Fruit fly (Drosophila melanogaster) whole organism, embryonic: ENCODE measurements around the gene Seipin.

Experiments
- CG10959 ChIP-seq: fragments of 200-800 bp; sonication (Bioruptor generic); IDR thresholded peaks from 2 replicates; pipeline ENCODE4 v1.3.6; 2022; ENCODE audit warnings: missing biosample characterization, missing genetic modification characterization
- CG11398 ChIP-seq: fragments of 200-800 bp; sonication (Bioruptor generic); optimal IDR thresholded peaks from 2 replicates; lab custom pipeline; 2016; ENCODE audit warnings: missing biosample characterization, missing genetic modification characterization
- CG14667 ChIP-seq: fragments of 200-800 bp; sonication (Bioruptor generic); IDR thresholded peaks from 2 replicates; pipeline ENCODE4 v1.3.6; 2022; ENCODE audit warnings: missing biosample characterization, missing genetic modification characterization
- CG15696 ChIP-seq: fragments of 200-800 bp; sonication (Bioruptor generic); optimal IDR thresholded peaks from 2 replicates; lab custom pipeline; 2019; ENCODE audit warnings: missing biosample characterization, mild to moderate bottlenecking, missing genetic modification characterization, moderate library complexity
- CG1603 ChIP-seq: fragments of 200-800 bp; sonication (Bioruptor generic); optimal IDR thresholded peaks from 2 replicates; lab custom pipeline; 2019; ENCODE audit warnings: missing biosample characterization, mild to moderate bottlenecking, missing genetic modification characterization, moderate library complexity
- CG16863 ChIP-seq: fragments of 200-800 bp; sonication (Bioruptor generic); optimal IDR thresholded peaks from 3 replicates; lab custom pipeline; 2016; ENCODE audit warnings: missing biosample characterization, missing genetic modification characterization
- CG17829 ChIP-seq: fragments of 200-800 bp; optimal IDR thresholded peaks from 2 replicates; lab custom pipeline; 2019; ENCODE audit warnings: missing biosample characterization, mild to moderate bottlenecking, missing genetic modification characterization, moderate library complexity
- CG17912 ChIP-seq: fragments of 200-800 bp; sonication (Bioruptor generic); optimal IDR thresholded peaks from 2 replicates; lab custom pipeline; 2018; ENCODE audit warnings: missing biosample characterization, mild to moderate bottlenecking, missing genetic modification characterization
- CG18476 ChIP-seq: fragments of 200-800 bp; sonication (Bioruptor generic); optimal IDR thresholded peaks from 2 replicates; lab custom pipeline; 2016; ENCODE audit warnings: missing biosample characterization, mild to moderate bottlenecking, missing genetic modification characterization
- CG3281 ChIP-seq: fragments of 200-800 bp; sonication (Bioruptor generic); optimal IDR thresholded peaks from 3 replicates; lab custom pipeline; 2017; ENCODE audit warnings: missing biosample characterization, mild to moderate bottlenecking, missing genetic modification characterization
- CG34422 ChIP-seq: fragments of 200-800 bp; sonication (Bioruptor generic); IDR thresholded peaks from 3 replicates; pipeline ENCODE4 v1.3.6; 2022; ENCODE audit warnings: missing biosample characterization, missing genetic modification characterization
- CG3995 ChIP-seq: fragments of 200-800 bp; sonication (Bioruptor generic); optimal IDR thresholded peaks from 3 replicates; lab custom pipeline; 2016; ENCODE audit warnings: missing biosample characterization, missing genetic modification characterization
- CG4424 ChIP-seq: fragments of 200-800 bp; sonication (Bioruptor generic); optimal IDR thresholded peaks from 3 replicates; lab custom pipeline; 2016; ENCODE audit warnings: missing biosample characterization, missing genetic modification characterization
- CG6683 ChIP-seq: fragments of 200-800 bp; sonication (Bioruptor generic); optimal IDR thresholded peaks from 2 replicates; lab custom pipeline; 2017; ENCODE audit warnings: missing biosample characterization, mild to moderate bottlenecking, missing genetic modification characterization, missing genetic modification reagents
- Deaf1 ChIP-seq: fragments of 200-800 bp; optimal IDR thresholded peaks from 3 replicates; lab custom pipeline; 2019; ENCODE audit warnings: missing biosample characterization, mild to moderate bottlenecking, missing genetic modification characterization, moderate library complexity
- Doc2 ChIP-seq: fragments of 200-800 bp; sonication (Bioruptor generic); IDR thresholded peaks from 2 replicates; pipeline ENCODE4 v1.3.6; 2022; ENCODE audit warnings: missing biosample characterization, missing genetic modification characterization
- ERR ChIP-seq: fragments of 200-800 bp; sonication (Bioruptor generic); optimal IDR thresholded peaks from 2 replicates; lab custom pipeline; 2016; ENCODE audit warnings: missing biosample characterization, missing genetic modification characterization
- Eip74EF ChIP-seq, 2 experiments: fragments of 200-800 bp in 1 of 2; fragments of >200 bp in 1 of 2; sonication (Bioruptor generic) in 1 of 2; optimal IDR thresholded peaks; 2 replicates each; lab custom pipeline; 2017 to 2019; ENCODE audit warnings: missing biosample characterization in 2 of 2, missing genetic modification characterization in 2 of 2, mild to moderate bottlenecking in 1 of 2, moderate library complexity in 1 of 2
- Elba2 ChIP-seq: fragments of 200-800 bp; sonication (Bioruptor generic); optimal IDR thresholded peaks from 3 replicates; lab custom pipeline; 2016; ENCODE audit warnings: missing biosample characterization, missing genetic modification characterization
- H2.0 ChIP-seq: fragments of 200-800 bp; sonication (Bioruptor generic); IDR thresholded peaks from 2 replicates; pipeline ENCODE4 v1.3.6; 2022; ENCODE audit warnings: missing biosample characterization, missing genetic modification characterization
- HLH4C ChIP-seq: fragments of 200-800 bp; sonication (Bioruptor generic); IDR thresholded peaks from 3 replicates; pipeline ENCODE4 v1.3.6; 2022; ENCODE audit warnings: missing biosample characterization, missing genetic modification characterization; ENCODE audit not compliant: partially characterized antibody
- Hr51 ChIP-seq, 2 experiments: fragments of 200-800 bp; sonication (Bioruptor generic); optimal IDR thresholded peaks; 2 replicates in 1 of 2; 3 replicates in 1 of 2; lab custom pipeline; 2016 to 2018; ENCODE audit warnings: missing biosample characterization in 2 of 2, missing genetic modification characterization in 2 of 2, mild to moderate bottlenecking in 1 of 2, moderate library complexity in 1 of 2
- Max ChIP-seq: fragments of 200-800 bp; sonication (Bioruptor generic); optimal IDR thresholded peaks from 2 replicates; lab custom pipeline; 2016; ENCODE audit warnings: missing biosample characterization, mild to moderate bottlenecking, missing genetic modification characterization
- Oli ChIP-seq: fragments of 200-800 bp; sonication (Bioruptor generic); optimal IDR thresholded peaks from 2 replicates; lab custom pipeline; 2018; ENCODE audit warnings: missing biosample characterization, mild to moderate bottlenecking, missing genetic modification characterization, moderate library complexity
- Opbp ChIP-seq: fragments of 200-800 bp; sonication (Bioruptor generic); IDR thresholded peaks from 3 replicates; pipeline ENCODE4 v1.3.6; 2022; ENCODE audit warnings: missing biosample characterization, missing genetic modification characterization; ENCODE audit not compliant: partially characterized antibody
- Poxn ChIP-seq: fragments of 200-800 bp; sonication (Bioruptor generic); IDR thresholded peaks from 2 replicates; pipeline ENCODE4 v1.3.6; 2022; ENCODE audit warnings: missing biosample characterization, missing genetic modification characterization
- Rfx ChIP-seq: fragments of 200-800 bp; sonication (Bioruptor generic); IDR thresholded peaks from 2 replicates; pipeline ENCODE4 v1.3.6; 2022; ENCODE audit warnings: missing biosample characterization, missing genetic modification characterization
- Trl ChIP-seq, 3 experiments: fragments of >200 bp in 2 of 3; fragments of 200-800 bp in 1 of 3; sonication (Bioruptor generic) in 1 of 3; optimal IDR thresholded peaks; 2 replicates in 1 of 3; 3 replicates in 2 of 3; lab custom pipeline; 2016 to 2017; ENCODE audit warnings: missing biosample characterization in 1 of 3, missing genetic modification characterization in 1 of 3
- Vsx1 ChIP-seq: fragments of 200-800 bp; sonication (Bioruptor generic); optimal IDR thresholded peaks from 2 replicates; lab custom pipeline; 2017; ENCODE audit warnings: missing biosample characterization, mild to moderate bottlenecking, missing genetic modification characterization, missing genetic modification reagents
- cas ChIP-seq: fragments of 200-800 bp; sonication (Bioruptor generic); IDR thresholded peaks from 2 replicates; pipeline ENCODE4 v1.3.6; 2022; ENCODE audit warnings: missing biosample characterization, missing genetic modification characterization
- crol ChIP-seq: fragments of 200-800 bp; sonication (Bioruptor generic); IDR thresholded peaks from 2 replicates; pipeline ENCODE4 v1.3.6; 2022; ENCODE audit warnings: missing biosample characterization, missing genetic modification characterization
- dmrt11E ChIP-seq: fragments of 200-800 bp; sonication (Bioruptor generic); optimal IDR thresholded peaks from 3 replicates; lab custom pipeline; 2018; ENCODE audit warnings: missing biosample characterization, mild to moderate bottlenecking, missing genetic modification characterization, moderate library complexity
- fd3F ChIP-seq: fragments of 200-800 bp; sonication (Bioruptor generic); optimal IDR thresholded peaks from 2 replicates; lab custom pipeline; 2018; ENCODE audit warnings: missing biosample characterization, mild to moderate bottlenecking, missing genetic modification characterization, moderate library complexity
- fru ChIP-seq: fragments of >200 bp; optimal IDR thresholded peaks from 2 replicates; lab custom pipeline; 2017
- ham ChIP-seq: fragments of 200-800 bp; sonication (Bioruptor generic); IDR thresholded peaks from 2 replicates; pipeline ENCODE4 v1.3.6; 2022; ENCODE audit warnings: missing biosample characterization, missing genetic modification characterization
- jigr1 ChIP-seq: fragments of 200-800 bp; sonication (Bioruptor generic); IDR thresholded peaks from 3 replicates; pipeline ENCODE4 v1.3.6; 2022; ENCODE audit warnings: missing biosample characterization, missing genetic modification characterization
- kay ChIP-seq: fragments of 200-800 bp; sonication (Bioruptor generic); optimal IDR thresholded peaks from 2 replicates; lab custom pipeline; 2016; ENCODE audit warnings: missing biosample characterization, missing genetic modification characterization
- lov ChIP-seq, 2 experiments: fragments of 200-800 bp in 1 of 2; fragments of >200 bp in 1 of 2; sonication (Bioruptor generic) in 1 of 2; IDR thresholded peaks in 1 of 2; optimal IDR thresholded peaks in 1 of 2; 2 replicates in 1 of 2; 3 replicates in 1 of 2; pipeline versions ENCODE4 v1.3.6 to Lab custom; 2017 to 2022; ENCODE audit warnings: missing biosample characterization in 1 of 2, missing genetic modification characterization in 1 of 2
- mirr ChIP-seq: fragments of 200-800 bp; sonication (Bioruptor generic); optimal IDR thresholded peaks from 3 replicates; lab custom pipeline; 2018; ENCODE audit warnings: missing biosample characterization, mild to moderate bottlenecking, missing genetic modification characterization
- phol ChIP-seq: fragments of 200-800 bp; sonication (Bioruptor generic); optimal IDR thresholded peaks from 3 replicates; lab custom pipeline; 2018; ENCODE audit warnings: missing biosample characterization, mild to moderate bottlenecking, missing genetic modification characterization, moderate library complexity
- ranshi ChIP-seq: fragments of 200-800 bp; sonication (Bioruptor generic); IDR thresholded peaks from 2 replicates; pipeline ENCODE4 v1.3.6; 2022; ENCODE audit warnings: missing biosample characterization, missing genetic modification characterization
- ro ChIP-seq: fragments of 200-800 bp; sonication (Bioruptor generic); IDR thresholded peaks from 2 replicates; pipeline ENCODE4 v1.3.6; 2022; ENCODE audit warnings: missing biosample characterization, missing genetic modification characterization
- sc ChIP-seq, 3 experiments: fragments of >200 bp in 2 of 3; fragments of 200-800 bp in 1 of 3; sonication (Bioruptor generic) in 1 of 3; optimal IDR thresholded peaks; 2 replicates in 2 of 3; 3 replicates in 1 of 3; lab custom pipeline; 2017; ENCODE audit warnings: mild to moderate bottlenecking in 1 of 3, missing biosample characterization in 1 of 3, missing genetic modification characterization in 1 of 3, missing genetic modification reagents in 1 of 3
- slbo ChIP-seq: fragments of 200-800 bp; sonication (Bioruptor generic); IDR thresholded peaks from 2 replicates; pipeline ENCODE4 v1.3.6; 2022; ENCODE audit warnings: missing biosample characterization, missing genetic modification characterization
- so ChIP-seq: fragments of 200-800 bp; sonication (Bioruptor generic); IDR thresholded peaks from 3 replicates; pipeline ENCODE4 v1.3.6; 2022; ENCODE audit warnings: missing biosample characterization, missing genetic modification characterization
- usp ChIP-seq: fragments of >200 bp; optimal IDR thresholded peaks from 2 replicates; lab custom pipeline; 2017; ENCODE audit warnings: missing biosample characterization, missing genetic modification characterization
- vnd ChIP-seq: fragments of 200-800 bp; sonication (Bioruptor generic); IDR thresholded peaks from 3 replicates; pipeline ENCODE4 v1.3.6; 2022; ENCODE audit warnings: missing biosample characterization, missing genetic modification characterization; ENCODE audit not compliant: partially characterized antibody
- wek ChIP-seq: fragments of 200-800 bp; sonication (Bioruptor generic); optimal IDR thresholded peaks from 3 replicates; lab custom pipeline; 2018; ENCODE audit warnings: missing biosample characterization, mild to moderate bottlenecking, missing genetic modification characterization, moderate library complexity

The Seipin gene

dm6 chrX:2589446-2590038 is 30.1 kb upstream of the Seipin start (continued):
- TF ChIP-seq wek (GFP tag; lab: Kevin White, UChicago): peak; percentile 61
- peak; percentile 91 for TF ChIP-seq Hr51 (GFP tag; optimal IDR thresholded peaks at IDR 0.05; lab: Kevin White, UChicago)
- peak; percentile 99 for TF ChIP-seq Rfx (GFP tag; lab: Robert Waterston, UW)
- TF ChIP-seq usp: no peak
- peak; percentile 94 for TF ChIP-seq cas (GFP tag; lab: Robert Waterston, UW)
- peak; percentile 52 for TF ChIP-seq CG15696
- peak; percentile 89 for TF ChIP-seq fd3F
- no peak for TF ChIP-seq fru
- TF ChIP-seq Poxn (GFP tag; lab: Robert Waterston, UW): peak; percentile 89
- peak; percentile 61 for TF ChIP-seq Elba2 (GFP tag; lab: Kevin White, UChicago)
- no peak for TF ChIP-seq Trl (optimal IDR thresholded peaks at IDR 0.05; lab: Kevin White, UChicago)
- peak; percentile 93 for TF ChIP-seq Trl (GFP tag; optimal IDR thresholded peaks at IDR 0.05; lab: Kevin White, UChicago)
- TF ChIP-seq lov (optimal IDR thresholded peaks at IDR 0.05; lab: Kevin White, UChicago): no peak
- TF ChIP-seq lov (GFP tag; IDR thresholded peaks at IDR 0.05; lab: Robert Waterston, UW): 0 out of 3 replicates have a peak, but pooled peaks have one; percentile 58
- TF ChIP-seq slbo (GFP tag; lab: Robert Waterston, UW): peak; percentile 98
- TF ChIP-seq jigr1 (GFP tag; lab: Robert Waterston, UW): peak; percentile 87
- TF ChIP-seq CG10959 (GFP tag; lab: Robert Waterston, UW): peak; percentile 47; the same call in 1 of the 2 replicates
- peak; percentile 83 for TF ChIP-seq CG17829
- TF ChIP-seq CG16863 (GFP tag; lab: Kevin White, UChicago): peak; percentile 92
- peak; percentile 86 for TF ChIP-seq Oli (tag; lab: Kevin White, UChicago)
- TF ChIP-seq Vsx1 (GFP tag; lab: Kevin White, UChicago): peak; percentile 37
- TF ChIP-seq CG3281 (GFP tag; lab: Kevin White, UChicago): peak; percentile 92
- peak; percentile 53 for TF ChIP-seq dmrt11E (tag; lab: Kevin White, UChicago)
- peak; percentile 93 for TF ChIP-seq CG1603 (tag; lab: Kevin White, UChicago)
- TF ChIP-seq Doc2 (GFP tag; lab: Robert Waterston, UW): peak; percentile 64
- TF ChIP-seq Deaf1 (tag; lab: Kevin White, UChicago): peak; percentile 57
- peak; percentile 91 for TF ChIP-seq ERR (GFP tag; lab: Kevin White, UChicago)
- TF ChIP-seq CG34422: peak; percentile 96
- peak; percentile 93 for TF ChIP-seq ranshi (GFP tag; lab: Robert Waterston, UW)
- TF ChIP-seq CG17912 (GFP tag; lab: Kevin White, UChicago): no peak
- peak; percentile 63 for TF ChIP-seq mirr (GFP tag; lab: Kevin White, UChicago)
- TF ChIP-seq vnd: no peak
- peak; percentile 63 for TF ChIP-seq CG3995 (GFP tag; lab: Kevin White, UChicago)
- TF ChIP-seq sc (optimal IDR thresholded peaks at IDR 0.05; lab: Kevin White, UChicago): no peak
- peak; percentile 59 for TF ChIP-seq sc (GFP tag; optimal IDR thresholded peaks at IDR 0.05; lab: Kevin White, UChicago)
- no peak for TF ChIP-seq HLH4C (GFP tag; lab: Robert Waterston, UW)
- TF ChIP-seq ro: peak; percentile 72; the same call in 1 of the 2 replicates
- peak; percentile 93 for TF ChIP-seq so
- TF ChIP-seq Max: peak; percentile 79
- peak; percentile 90 for TF ChIP-seq H2.0 (GFP tag; lab: Robert Waterston, UW)
- peak; percentile 78 for TF ChIP-seq CG6683 (GFP tag; lab: Kevin White, UChicago)
- no peak for TF ChIP-seq Opbp (GFP tag; lab: Robert Waterston, UW)
- peak; percentile 90 for TF ChIP-seq CG14667 (GFP tag; lab: Robert Waterston, UW)
- peak; percentile 90 for TF ChIP-seq CG11398 (GFP tag; lab: Kevin White, UChicago)
- TF ChIP-seq Eip74EF (GFP tag; optimal IDR thresholded peaks at IDR 0.05; lab: Kevin White, UChicago): peak in 1 of 2 experiments; percentile 62
- no peak for TF ChIP-seq crol (GFP tag; lab: Robert Waterston, UW)
- TF ChIP-seq CG4424 (GFP tag; lab: Kevin White, UChicago): peak; percentile 86
- TF ChIP-seq ham (GFP tag; lab: Robert Waterston, UW): peak; percentile 86
- peak; percentile 77 for TF ChIP-seq CG18476 (GFP tag; lab: Kevin White, UChicago)
- peak; percentile 78 for TF ChIP-seq phol (tag; lab: Kevin White, UChicago)
- TF ChIP-seq kay (GFP tag; lab: Kevin White, UChicago): peak; percentile 84
